Worm (Caenorhabditis elegans) whole organism, young adult: ENCODE measurements around the gene C17H12.3.

Experiments used
- B0261.1 ChIP-seq: sonication (generic microtip); optimal IDR thresholded peaks from 2 replicates; lab custom pipeline; 2016; ENCODE audit warnings: mild to moderate bottlenecking, missing genetic modification characterization, moderate library complexity, missing compliant biosample characterization
- D2030.7 ChIP-seq: fragments of 200-800 bp; sonication (Bioruptor generic); IDR thresholded peaks from 2 replicates; pipeline ENCODE4 v1.3.6; 2022; ENCODE audit warnings: missing genetic modification reagents, missing genetic modification characterization, missing compliant biosample characterization
- F33H1.4 ChIP-seq: fragments of 200-800 bp; sonication (Bioruptor generic); IDR thresholded peaks from 2 replicates; pipeline ENCODE4 v1.3.6; 2022; ENCODE audit warnings: missing genetic modification reagents, missing genetic modification characterization, missing compliant biosample characterization
- F49E8.2 ChIP-seq: sonication (generic microtip); optimal IDR thresholded peaks from 3 replicates; lab custom pipeline; 2017; ENCODE audit warnings: missing genetic modification characterization, mild to moderate bottlenecking, missing compliant biosample characterization, antibody characterized with exemption, moderate library complexity; ENCODE audit not compliant: insufficient read depth
- F57C9.4 ChIP-seq: sonication (generic microtip); optimal IDR thresholded peaks from 2 replicates; lab custom pipeline; 2017; ENCODE audit warnings: mild to moderate bottlenecking, missing genetic modification characterization, missing compliant biosample characterization
- T26A5.8 ChIP-seq: sonication (generic microtip); optimal IDR thresholded peaks from 2 replicates; lab custom pipeline; 2016; ENCODE audit warnings: missing genetic modification characterization, missing compliant biosample characterization
- Y53G8AR.9 ChIP-seq: fragments of 200-800 bp; sonication (Bioruptor generic); conservative IDR thresholded peaks from 2 replicates; pipeline ENCODE4 v1.3.6; 2022; ENCODE audit warnings: missing genetic modification reagents, missing genetic modification characterization, missing compliant biosample characterization
- Y95B8A.8 ChIP-seq: fragments of 200-800 bp; sonication (Bioruptor generic); IDR thresholded peaks from 2 replicates; pipeline ENCODE4 v1.3.6; 2022; ENCODE audit warnings: missing genetic modification reagents, missing genetic modification characterization, missing compliant biosample characterization
- ZK185.1 ChIP-seq: sonication (generic microtip); optimal IDR thresholded peaks from 2 replicates; lab custom pipeline; 2016; ENCODE audit warnings: mild to moderate bottlenecking, missing genetic modification characterization, missing compliant biosample characterization; ENCODE audit not compliant: poor library complexity, severe bottlenecking
- aptf-2 ChIP-seq: fragments of 200-800 bp; sonication (Bioruptor generic); conservative IDR thresholded peaks from 2 replicates; pipeline ENCODE4 v1.3.6; 2022; ENCODE audit warnings: missing genetic modification reagents, missing genetic modification characterization, missing compliant biosample characterization
- bed-1 ChIP-seq: fragments of 200-800 bp; sonication (Bioruptor generic); IDR thresholded peaks from 2 replicates; pipeline ENCODE4 v1.3.6; 2022; ENCODE audit warnings: missing genetic modification reagents, missing genetic modification characterization, missing compliant biosample characterization
- bed-2 ChIP-seq: fragments of 200-800 bp; sonication (Bioruptor generic); IDR thresholded peaks from 2 replicates; pipeline ENCODE4 v1.3.6; 2022; ENCODE audit warnings: missing genetic modification reagents, missing genetic modification characterization, missing compliant biosample characterization
- ccch-3 ChIP-seq: fragments of 200-800 bp; sonication (Bioruptor generic); optimal IDR thresholded peaks from 2 replicates; lab custom pipeline; 2018; ENCODE audit warnings: mild to moderate bottlenecking, missing genetic modification characterization, missing compliant biosample characterization
- ceh-100 ChIP-seq: fragments of 200-800 bp; sonication (Bioruptor generic); IDR thresholded peaks from 2 replicates; pipeline ENCODE4 v1.3.6; 2022; ENCODE audit warnings: missing genetic modification reagents, missing genetic modification characterization, missing compliant biosample characterization
- ceh-27 ChIP-seq: fragments of 200-800 bp; sonication (Bioruptor generic); optimal IDR thresholded peaks from 2 replicates; lab custom pipeline; 2018; ENCODE audit warnings: mild to moderate bottlenecking, missing genetic modification characterization, moderate library complexity, missing compliant biosample characterization
- ceh-40 ChIP-seq: fragments of 200-800 bp; sonication (Bioruptor generic); IDR thresholded peaks from 2 replicates; pipeline ENCODE4 v1.3.6; 2022; ENCODE audit warnings: missing genetic modification characterization, missing compliant biosample characterization
- ceh-79 ChIP-seq: sonication (generic microtip); optimal IDR thresholded peaks from 2 replicates; lab custom pipeline; 2017; ENCODE audit warnings: mild to moderate bottlenecking, missing genetic modification characterization, missing compliant biosample characterization
- ceh-91 ChIP-seq: fragments of 200-800 bp; sonication (Bioruptor generic); IDR thresholded peaks from 2 replicates; pipeline ENCODE4 v1.3.6; 2022; ENCODE audit warnings: missing genetic modification reagents, missing genetic modification characterization, missing compliant biosample characterization
- chd-7 ChIP-seq: sonication (generic microtip); optimal IDR thresholded peaks from 2 replicates; lab custom pipeline; 2016; ENCODE audit warnings: mild to moderate bottlenecking, missing genetic modification characterization, moderate library complexity, missing compliant biosample characterization
- efl-1 ChIP-seq: fragments of 150-350 bp; optimal IDR thresholded peaks from 2 replicates; lab custom pipeline; 2014; ENCODE audit warnings: missing biosample characterization, missing genetic modification reagents, missing genetic modification characterization
- egl-18 ChIP-seq: fragments of 200-800 bp; sonication (Bioruptor generic); IDR thresholded peaks from 2 replicates; pipeline ENCODE4 v1.3.6; 2022; ENCODE audit warnings: missing genetic modification reagents, missing genetic modification characterization, missing compliant biosample characterization
- ekl-4 ChIP-seq: fragments of 200-800 bp; sonication (Bioruptor generic); IDR thresholded peaks from 2 replicates; pipeline ENCODE4 v1.3.6; 2022; ENCODE audit warnings: missing genetic modification reagents, missing genetic modification characterization, missing compliant biosample characterization
- ets-4 ChIP-seq: fragments of 200-800 bp; sonication (Bioruptor generic); optimal IDR thresholded peaks from 2 replicates; lab custom pipeline; 2018; ENCODE audit warnings: mild to moderate bottlenecking, missing genetic modification characterization, missing compliant biosample characterization
- hlh-26 ChIP-seq: fragments of 200-800 bp; sonication (Bioruptor generic); conservative IDR thresholded peaks from 2 replicates; pipeline ENCODE4 v1.3.6; 2022; ENCODE audit warnings: missing genetic modification reagents, missing genetic modification characterization, missing compliant biosample characterization
- hsf-1 ChIP-seq: fragments of 200-800 bp; sonication (Bioruptor generic); IDR thresholded peaks from 2 replicates; pipeline ENCODE4 v1.3.6; 2022; ENCODE audit warnings: missing genetic modification reagents, missing genetic modification characterization, missing compliant biosample characterization
- let-526 ChIP-seq: fragments of 200-800 bp; sonication (Bioruptor generic); IDR thresholded peaks from 2 replicates; pipeline ENCODE4 v1.3.6; 2022; ENCODE audit warnings: missing genetic modification reagents, missing genetic modification characterization, missing compliant biosample characterization
- let-607 ChIP-seq, 2 experiments: fragments of 200-800 bp in 1 of 2; sonication (Bioruptor generic) in 1 of 2; sonication (generic microtip) in 1 of 2; optimal IDR thresholded peaks; 2 replicates each; lab custom pipeline; 2016 to 2018; ENCODE audit warnings: mild to moderate bottlenecking in 2 of 2, missing compliant biosample characterization in 2 of 2, missing genetic modification characterization in 2 of 2, moderate library complexity in 2 of 2, missing genotype in 1 of 2
- lin-26 ChIP-seq: fragments of 200-800 bp; sonication (Bioruptor generic); IDR thresholded peaks from 2 replicates; pipeline ENCODE4 v1.3.6; 2022; ENCODE audit warnings: missing genetic modification reagents, missing genetic modification characterization, missing compliant biosample characterization
- lin-54 ChIP-seq: fragments of 200-800 bp; sonication (Bioruptor generic); optimal IDR thresholded peaks from 2 replicates; lab custom pipeline; 2018; ENCODE audit warnings: mild to moderate bottlenecking, missing genetic modification characterization, missing compliant biosample characterization
- lir-1 ChIP-seq: fragments of 200-800 bp; sonication (Bioruptor generic); conservative IDR thresholded peaks from 2 replicates; pipeline ENCODE4 v1.3.6; 2022; ENCODE audit warnings: missing genetic modification reagents, missing genetic modification characterization, missing compliant biosample characterization
- madf-10 ChIP-seq: sonication (generic microtip); optimal IDR thresholded peaks from 2 replicates; lab custom pipeline; 2016; ENCODE audit warnings: mild to moderate bottlenecking, missing genetic modification characterization, missing compliant biosample characterization
- mcd-1 ChIP-seq: fragments of 200-800 bp; sonication (Bioruptor generic); IDR thresholded peaks from 2 replicates; pipeline ENCODE4 v1.3.6; 2022; ENCODE audit warnings: missing genetic modification reagents, missing genetic modification characterization, missing compliant biosample characterization
- nfyb-1 ChIP-seq: fragments of 200-800 bp; sonication (Bioruptor generic); IDR thresholded peaks from 2 replicates; pipeline ENCODE4 v1.3.6; 2022; ENCODE audit warnings: missing genetic modification reagents, missing genetic modification characterization, missing compliant biosample characterization
- pbrm-1 ChIP-seq: fragments of 200-800 bp; sonication (Bioruptor generic); IDR thresholded peaks from 2 replicates; pipeline ENCODE4 v1.3.6; 2022; ENCODE audit warnings: missing genetic modification reagents, missing genetic modification characterization, missing compliant biosample characterization
- pha-4 ChIP-seq: fragments of 150-350 bp; sonication (generic microtip); optimal IDR thresholded peaks from 2 replicates; lab custom pipeline; 2014; ENCODE audit warnings: missing biosample characterization, missing genetic modification reagents, missing genetic modification characterization
- rcor-1 ChIP-seq: fragments of 200-800 bp; sonication (Bioruptor generic); IDR thresholded peaks from 2 replicates; pipeline ENCODE4 v1.3.6; 2022; ENCODE audit warnings: missing genetic modification reagents, missing genetic modification characterization, missing compliant biosample characterization
- repo-1 ChIP-seq: sonication (generic microtip); optimal IDR thresholded peaks from 2 replicates; lab custom pipeline; 2017; ENCODE audit warnings: mild to moderate bottlenecking, missing genetic modification characterization, missing compliant biosample characterization
- snpc-1.1 ChIP-seq: sonication (generic microtip); optimal IDR thresholded peaks from 2 replicates; lab custom pipeline; 2017; ENCODE audit warnings: missing genetic modification characterization, mild to moderate bottlenecking, missing compliant biosample characterization, antibody characterized with exemption, moderate library complexity, missing genotype, missing genetic modification reagents; ENCODE audit not compliant: insufficient read depth
- snpc-1.3 ChIP-seq: sonication (generic microtip); optimal IDR thresholded peaks from 2 replicates; lab custom pipeline; 2017; ENCODE audit warnings: missing genetic modification characterization, mild to moderate bottlenecking, missing compliant biosample characterization, antibody characterized with exemption, moderate library complexity, missing genotype, missing genetic modification reagents; ENCODE audit not compliant: insufficient read depth
- somi-1 ChIP-seq: fragments of 200-800 bp; sonication (Bioruptor generic); optimal IDR thresholded peaks from 2 replicates; lab custom pipeline; 2018; ENCODE audit warnings: mild to moderate bottlenecking, missing genetic modification characterization, missing compliant biosample characterization
- tbp1 ChIP-seq: fragments of 200-800 bp; sonication (Bioruptor generic); optimal IDR thresholded peaks from 2 replicates; lab custom pipeline; 2018; ENCODE audit warnings: mild to moderate bottlenecking, missing genetic modification characterization, missing compliant biosample characterization
- tlf-1 ChIP-seq: fragments of 200-800 bp; sonication (Bioruptor generic); optimal IDR thresholded peaks from 2 replicates; lab custom pipeline; 2018; ENCODE audit warnings: mild to moderate bottlenecking, missing genetic modification characterization, missing compliant biosample characterization
- unc-62 ChIP-seq: fragments of 150-350 bp; optimal IDR thresholded peaks from 2 replicates; lab custom pipeline; 2014; ENCODE audit warnings: missing biosample characterization, missing genetic modification reagents, missing genetic modification characterization
- zfh-2 ChIP-seq: fragments of 200-800 bp; sonication (Bioruptor generic); conservative IDR thresholded peaks from 2 replicates; pipeline ENCODE4 v1.3.6; 2022; ENCODE audit warnings: missing genetic modification reagents, missing genetic modification characterization, missing compliant biosample characterization
- ztf-18 ChIP-seq: sonication (generic microtip); optimal IDR thresholded peaks from 2 replicates; lab custom pipeline; 2016; ENCODE audit warnings: missing genotype, mild to moderate bottlenecking, missing genetic modification characterization, missing compliant biosample characterization
- ztf-25 ChIP-seq: fragments of 200-800 bp; sonication (Bioruptor generic); IDR thresholded peaks from 2 replicates; pipeline ENCODE4 v1.3.6; 2022; ENCODE audit warnings: missing genetic modification reagents, missing genetic modification characterization, missing compliant biosample characterization

Gene C17H12.3

DNA sequence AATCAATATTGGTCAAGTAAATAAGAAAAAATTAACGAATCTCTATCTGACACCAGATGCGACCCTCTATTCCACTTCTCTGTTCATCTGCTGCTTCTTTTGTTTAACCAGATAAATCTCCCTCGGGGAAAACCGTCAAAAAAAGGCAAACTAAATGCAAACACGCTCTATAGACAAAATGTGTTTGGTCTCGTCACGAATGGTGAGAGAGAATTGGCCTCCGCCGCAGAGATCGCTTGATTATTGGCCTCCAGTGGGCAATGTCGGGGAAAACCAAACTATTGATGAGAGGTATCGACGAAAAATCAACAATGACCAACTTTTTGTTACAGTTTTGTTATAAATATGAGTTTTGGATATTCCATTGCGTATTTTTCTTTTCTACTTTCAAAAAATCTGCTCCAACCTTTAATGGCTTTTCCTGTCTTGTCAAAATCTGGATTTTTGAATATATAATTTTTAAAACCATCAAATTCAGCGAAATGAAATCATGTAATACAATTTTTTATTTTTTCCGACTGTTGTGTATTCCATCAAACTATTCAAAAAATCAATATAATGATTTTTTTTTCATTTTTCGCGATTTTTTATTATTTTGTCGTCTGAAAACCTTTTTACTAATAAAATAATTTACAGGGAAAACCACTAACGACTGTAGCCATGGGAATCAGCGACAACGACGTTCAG is 4.8 kb downstream of the C17H12.3 start, which contains the start of the genes C17H12.2 and vha-8 (continued):
- TF ChIP-seq ceh-91 (GFP tag; lab: Robert Waterston, UW) (peak; percentile 45), egl-18 (GFP tag; lab: Robert Waterston, UW) (no peak), F33H1.4 (peak; percentile 90), hlh-26 (no peak), ccch-3 (GFP tag; lab: Kevin White, UChicago) (no peak), ztf-25 (no peak), ets-4 (peak; percentile 9), ceh-27 (GFP tag; lab: Kevin White, UChicago) (peak; percentile 91), repo-1 (tag; lab: Kevin White, UChicago) (peak; percentile 32), lir-1 (GFP tag; lab: Robert Waterston, UW) (no peak), ceh-79 (tag; lab: Kevin White, UChicago) (no peak), pha-4 (tag; lab: Kevin White, UChicago) (peak; percentile 67), bed-1 (GFP tag; lab: Robert Waterston, UW) (no peak), Y53G8AR.9 (peak; percentile 80; the same call in 1 of the 2 replicates), snpc-1.1 (tag; lab: Kevin White, UChicago) (no peak), bed-2 (GFP tag; lab: Robert Waterston, UW) (no peak), Y95B8A.8 (no peak), aptf-2 (GFP tag; lab: Robert Waterston, UW) (no peak; the same call in 1 of the 2 replicates), F57C9.4 (tag; lab: Kevin White, UChicago) (no peak), efl-1 (GFP tag; lab: Kevin White, UChicago) (peak; percentile 41), hsf-1 (GFP tag; lab: Robert Waterston, UW) (no peak), lin-54 (peak; percentile 73), nfyb-1 (peak; percentile 73; the same call in 1 of the 2 replicates), zfh-2 (GFP tag; lab: Robert Waterston, UW) (peak; percentile 55; the same call in 1 of the 2 replicates), somi-1 (GFP tag; lab: Kevin White, UChicago) (peak; percentile 73), lin-26 (GFP tag; lab: Robert Waterston, UW) (peak; percentile 75; the same call in 1 of the 2 replicates), ztf-18 (peak; percentile 39), tlf-1 (GFP tag; lab: Kevin White, UChicago) (peak; percentile 20), F49E8.2 (tag; lab: Kevin White, UChicago) (no peak), mcd-1 (GFP tag; lab: Robert Waterston, UW) (peak; percentile 98), madf-10 (peak; percentile 76), T26A5.8 (tag; lab: Kevin White, UChicago) (no peak), tbp1 (GFP tag; lab: Kevin White, UChicago) (peak; percentile 48), snpc-1.3 (tag; lab: Kevin White, UChicago) (no peak), chd-7 (peak; percentile 46), ceh-40 (no peak), pbrm-1 (peak; percentile 84), rcor-1 (GFP tag; lab: Robert Waterston, UW) (0 out of 2 replicates have a peak, but pooled peaks have one; percentile 46), D2030.7 (GFP tag; lab: Robert Waterston, UW) (no peak), ceh-100 (GFP tag; lab: Robert Waterston, UW) (0 out of 2 replicates have a peak, but pooled peaks have one; percentile 21), B0261.1 (no peak), let-526 (GFP tag; lab: Robert Waterston, UW) (0 out of 2 replicates have a peak, but pooled peaks have one; percentile 46), unc-62 (peak; percentile 34), ZK185.1 (tag; lab: Kevin White, UChicago) (peak; percentile 65), let-607 (tag; optimal IDR thresholded peaks at IDR 0.05; lab: Kevin White, UChicago) (peak in 1 of 2 experiments; percentile 19), ekl-4 (GFP tag; lab: Robert Waterston, UW) (peak; percentile 82)
